Worm (Caenorhabditis elegans) whole organism, late embryonic: ENCODE measurements around the gene srw-40.

ENCODE experiments used
- ama-1 ChIP-seq: fragments of 150-350 bp; optimal IDR thresholded peaks from 2 replicates; lab custom pipeline; 2014
- ceh-30 ChIP-seq: fragments of 150-350 bp; optimal IDR thresholded peaks from 2 replicates; lab custom pipeline; 2014; ENCODE audit warnings: missing biosample characterization, missing genetic modification characterization
- che-1 ChIP-seq: sonication (generic microtip); optimal IDR thresholded peaks from 2 replicates; lab custom pipeline; 2016; ENCODE audit warnings: mild to moderate bottlenecking, missing genetic modification characterization, missing compliant biosample characterization
- dmd-4 ChIP-seq: sonication (generic microtip); optimal IDR thresholded peaks from 2 replicates; lab custom pipeline; 2016; ENCODE audit warnings: borderline replicate concordance, missing genetic modification characterization, missing compliant biosample characterization
- elt-2 ChIP-seq: sonication (generic microtip); optimal IDR thresholded peaks from 2 replicates; lab custom pipeline; 2016; ENCODE audit warnings: missing genetic modification reagents, missing genetic modification characterization, missing compliant biosample characterization
- hlh-8 ChIP-seq: sonication (generic microtip); optimal IDR thresholded peaks from 2 replicates; lab custom pipeline; 2016; ENCODE audit warnings: missing genotype, missing genetic modification characterization, missing compliant biosample characterization
- sox-4 ChIP-seq: sonication (generic microtip); optimal IDR thresholded peaks from 2 replicates; lab custom pipeline; 2017; ENCODE audit warnings: mild to moderate bottlenecking, missing genetic modification characterization, inconsistent platforms, missing compliant biosample characterization
- tbx-7 ChIP-seq: sonication (generic microtip); optimal IDR thresholded peaks from 2 replicates; lab custom pipeline; 2016; ENCODE audit warnings: missing genotype, missing genetic modification characterization, missing compliant biosample characterization

ce11 chrII:4267711-4268110 is 48.2 kb downstream of the srw-40 start:
- TF ChIP-seq che-1 (no peak), hlh-8 (tag; lab: Kevin White, UChicago) (no peak), ceh-30 (tag; lab: Kevin White, UChicago) (no peak), ama-1 (lab: Kevin White, UChicago) (no peak), dmd-4 (tag; lab: Kevin White, UChicago) (no peak), elt-2 (no peak), sox-4 (no peak), tbx-7 (tag; lab: Kevin White, UChicago) (no peak)
